Fruit fly (Drosophila melanogaster): ENCODE results near the gene Erk7.

Gene Erk7

dm6 chrX:9251212-9251877, 16.2 kb downstream of the Erk7 start (continued):
- TF ChIP-seq topi (GFP tag; optimal IDR thresholded peaks at IDR 0.05) (peak; percentile 72), acj6 (GFP tag; optimal IDR thresholded peaks at IDR 0.05) (peak; percentile 45), CG6854 (GFP tag; optimal IDR thresholded peaks at IDR 0.05) (no peak), Eip78C (GFP tag) (peak; percentile 88), CG8632 (GFP tag; optimal IDR thresholded peaks at IDR 0.05) (peak; percentile 56), CG32006 (GFP tag; optimal IDR thresholded peaks at IDR 0.05) (peak; percentile 74), pdm3 (GFP tag; optimal IDR thresholded peaks at IDR 0.05) (peak; percentile 73), Eip93F (GFP tag; optimal IDR thresholded peaks at IDR 0.05) (no peak), Smox (GFP tag; optimal IDR thresholded peaks at IDR 0.05) (peak; percentile 64), Lpt (GFP tag; optimal IDR thresholded peaks at IDR 0.05) (no peak)

dm6 chrX:9250161-9250831, 17.2 kb downstream of the Erk7 start, which contains the start of gene CG17754:
TSS of gene CG17754 (plus strand) at chrX:9250420.
- TF ChIP-seq Hr4 (GFP tag; optimal IDR thresholded peaks at IDR 0.05) = no peak
- no peak for TF ChIP-seq CG6276 (GFP tag; optimal IDR thresholded peaks at IDR 0.05)
- TF ChIP-seq achi (GFP tag; optimal IDR thresholded peaks at IDR 0.05) = peak; percentile 6
- TF ChIP-seq Sox15 (GFP tag; optimal IDR thresholded peaks at IDR 0.05) = no peak
- TF ChIP-seq Hr38 (GFP tag; optimal IDR thresholded peaks at IDR 0.05) = no peak
- TF ChIP-seq dsx (GFP tag; optimal IDR thresholded peaks at IDR 0.05; ENCODE audit: poor library complexity, severe bottlenecking) = peak; percentile 87
- no peak for TF ChIP-seq CG10669 (GFP tag; optimal IDR thresholded peaks at IDR 0.05)
- TF ChIP-seq Eip93F (GFP tag; optimal IDR thresholded peaks at IDR 0.05) = no peak
- peak; percentile 26 for TF ChIP-seq CG9139 (GFP tag; optimal IDR thresholded peaks at IDR 0.05)
- peak; percentile 43 for TF ChIP-seq CG6854 (GFP tag; optimal IDR thresholded peaks at IDR 0.05)
- no peak for TF ChIP-seq Smox (GFP tag; optimal IDR thresholded peaks at IDR 0.05)
- TF ChIP-seq CG7368 (GFP tag; optimal IDR thresholded peaks at IDR 0.05) = no peak
- peak; percentile 56; the same call in 1 of the 3 replicates for TF ChIP-seq CG6163 (GFP tag; IDR thresholded peaks at IDR 0.05)
- TF ChIP-seq Sox102F (GFP tag; optimal IDR thresholded peaks at IDR 0.05) = peak; percentile 33
- TF ChIP-seq CG3919 (GFP tag; optimal IDR thresholded peaks at IDR 0.05) = peak; percentile 56
- TF ChIP-seq Ets96B (tag; optimal IDR thresholded peaks at IDR 0.05) = no peak
- TF ChIP-seq CG8319 (GFP tag; optimal IDR thresholded peaks at IDR 0.05) = no peak
- no peak for TF ChIP-seq acj6 (GFP tag; optimal IDR thresholded peaks at IDR 0.05)
- no peak for TF ChIP-seq fd85E (GFP tag; optimal IDR thresholded peaks at IDR 0.05)
- no peak for TF ChIP-seq pdm3 (GFP tag; optimal IDR thresholded peaks at IDR 0.05)
- no peak for TF ChIP-seq CG6808 (GFP tag; optimal IDR thresholded peaks at IDR 0.05)
- TF ChIP-seq cyc (GFP tag; optimal IDR thresholded peaks at IDR 0.05) = no peak
- TF ChIP-seq CG3032 (tag; optimal IDR thresholded peaks at IDR 0.05) = no peak
- no peak for TF ChIP-seq CG11294 (GFP tag; IDR thresholded peaks at IDR 0.05)
- TF ChIP-seq Met (GFP tag; optimal IDR thresholded peaks at IDR 0.05) = peak; percentile 38
- TF ChIP-seq CG11762 (GFP tag; optimal IDR thresholded peaks at IDR 0.05; ENCODE audit: insufficient read depth) = no peak
- TF ChIP-seq CG10631 (GFP tag; optimal IDR thresholded peaks at IDR 0.05) = no peak
- no peak for TF ChIP-seq Lpt (GFP tag; optimal IDR thresholded peaks at IDR 0.05)
- no peak for TF ChIP-seq Eip78C (GFP tag)
- TF ChIP-seq Blimp-1 (GFP tag; optimal IDR thresholded peaks at IDR 0.05) = no peak
- no peak for TF ChIP-seq Hr39 (GFP tag; optimal IDR thresholded peaks at IDR 0.05)
- no peak for TF ChIP-seq Ets21C (GFP tag; optimal IDR thresholded peaks at IDR 0.05)
- TF ChIP-seq CG32006 (GFP tag; optimal IDR thresholded peaks at IDR 0.05) = no peak
- no peak for TF ChIP-seq CG11902 (GFP tag; optimal IDR thresholded peaks at IDR 0.05)
- TF ChIP-seq Sox14 (GFP tag; optimal IDR thresholded peaks at IDR 0.05) = peak; percentile 54
- no peak for TF ChIP-seq CG8632 (GFP tag; optimal IDR thresholded peaks at IDR 0.05)
- no peak for TF ChIP-seq CG4318 (GFP tag; optimal IDR thresholded peaks at IDR 0.05)
- peak; percentile 49 for TF ChIP-seq svp (GFP tag)
- no peak for TF ChIP-seq CG1621 (tag; optimal IDR thresholded peaks at IDR 0.05)
- peak; percentile 78 for TF ChIP-seq fkh (GFP tag; optimal IDR thresholded peaks at IDR 0.05)
- TF ChIP-seq net (GFP tag; optimal IDR thresholded peaks at IDR 0.05) = peak; percentile 14
- peak; percentile 20 for TF ChIP-seq topi (GFP tag; optimal IDR thresholded peaks at IDR 0.05)
- TF ChIP-seq CG31627 (GFP tag; optimal IDR thresholded peaks at IDR 0.05) = no peak
- TF ChIP-seq CG8119 (GFP tag; IDR thresholded peaks at IDR 0.05) = no peak
- no peak for TF ChIP-seq CG34406 (GFP tag; optimal IDR thresholded peaks at IDR 0.05)
- TF ChIP-seq CG15336 (GFP tag; IDR thresholded peaks at IDR 0.05) = peak; percentile 37; the same call in 1 of the 2 replicates
- no peak for TF ChIP-seq spab (GFP tag; optimal IDR thresholded peaks at IDR 0.05)
